Fruit fly (Drosophila melanogaster) whole organism, embryonic: ENCODE measurements around the gene CG9338.
A peak's percentile ranks its signal among the peaks of the same experiment; 100 is the strongest.

ENCODE experiments used
- ATbp ChIP-seq: fragments of 200-800 bp; sonication (Bioruptor generic); optimal IDR thresholded peaks from 2 replicates; lab custom pipeline; 2017; ENCODE audit warnings: missing biosample characterization, mild to moderate bottlenecking, missing genetic modification characterization, missing genetic modification reagents
- Adf1 ChIP-seq: fragments of 200-800 bp; sonication (Bioruptor generic); IDR thresholded peaks from 2 replicates; pipeline ENCODE4 v1.3.6; 2022; ENCODE audit warnings: missing biosample characterization, missing genetic modification characterization
- Atf6 ChIP-seq: fragments of 200-800 bp; sonication (Bioruptor generic); IDR thresholded peaks from 2 replicates; pipeline ENCODE4 v1.3.6; 2022; ENCODE audit warnings: missing biosample characterization, missing genetic modification characterization
- Bdp1 ChIP-seq: fragments of 200-800 bp; sonication (Bioruptor generic); optimal IDR thresholded peaks from 3 replicates; lab custom pipeline; 2016; ENCODE audit warnings: missing biosample characterization, missing genetic modification characterization
- BtbVII ChIP-seq: fragments of 200-800 bp; sonication (Bioruptor generic); optimal IDR thresholded peaks from 3 replicates; lab custom pipeline; 2017; ENCODE audit warnings: missing biosample characterization, mild to moderate bottlenecking, missing genetic modification characterization
- CG13296 ChIP-seq: fragments of 200-800 bp; sonication (Bioruptor generic); optimal IDR thresholded peaks from 3 replicates; lab custom pipeline; 2018; ENCODE audit warnings: missing biosample characterization, mild to moderate bottlenecking, missing genetic modification characterization
- CG13894 ChIP-seq: fragments of 200-800 bp; sonication (Bioruptor generic); optimal IDR thresholded peaks from 3 replicates; lab custom pipeline; 2018; ENCODE audit warnings: missing biosample characterization, mild to moderate bottlenecking, missing genetic modification characterization, moderate library complexity
- CG14710 ChIP-seq: fragments of 200-800 bp; sonication (Bioruptor generic); optimal IDR thresholded peaks from 3 replicates; lab custom pipeline; 2019; ENCODE audit warnings: missing biosample characterization, mild to moderate bottlenecking, missing genetic modification characterization, moderate library complexity
- CG15011 ChIP-seq: fragments of 200-800 bp; sonication (Bioruptor generic); optimal IDR thresholded peaks from 3 replicates; lab custom pipeline; 2018; ENCODE audit warnings: missing biosample characterization, mild to moderate bottlenecking, missing genetic modification characterization
- CG15073 ChIP-seq: fragments of 200-800 bp; sonication (Bioruptor generic); optimal IDR thresholded peaks from 2 replicates; lab custom pipeline; 2016; ENCODE audit warnings: missing biosample characterization, missing genetic modification characterization
- CG17612 ChIP-seq: fragments of 200-800 bp; sonication (Bioruptor generic); IDR thresholded peaks from 2 replicates; pipeline ENCODE4 v1.3.6; 2022; ENCODE audit warnings: missing biosample characterization, missing genetic modification characterization
- CG30020 ChIP-seq: fragments of 200-800 bp; optimal IDR thresholded peaks from 2 replicates; lab custom pipeline; 2019; ENCODE audit warnings: missing biosample characterization, mild to moderate bottlenecking, missing genetic modification characterization, moderate library complexity
- CG32532 ChIP-seq: fragments of 200-800 bp; sonication (Bioruptor generic); IDR thresholded peaks from 2 replicates; pipeline ENCODE4 v1.3.6; 2022; ENCODE audit warnings: missing biosample characterization, missing genetic modification characterization
- CG34224 ChIP-seq: fragments of 200-800 bp; sonication (Bioruptor generic); IDR thresholded peaks from 3 replicates; pipeline ENCODE4 v1.3.6; 2022; ENCODE audit warnings: missing biosample characterization, missing genetic modification characterization; ENCODE audit not compliant: partially characterized antibody
- CG4617 ChIP-seq: fragments of 200-800 bp; sonication (Bioruptor generic); optimal IDR thresholded peaks from 3 replicates; lab custom pipeline; 2016; ENCODE audit warnings: missing biosample characterization, missing genetic modification characterization, borderline replicate concordance
- CG4707 ChIP-seq: fragments of 200-800 bp; sonication (Bioruptor generic); optimal IDR thresholded peaks from 2 replicates; lab custom pipeline; 2018; ENCODE audit warnings: missing biosample characterization, mild to moderate bottlenecking, missing genetic modification characterization, moderate library complexity
- CG6854 ChIP-seq: fragments of 200-800 bp; sonication (Bioruptor generic); optimal IDR thresholded peaks from 3 replicates; lab custom pipeline; 2017; ENCODE audit warnings: missing biosample characterization, mild to moderate bottlenecking, missing genetic modification characterization
- CG7357 ChIP-seq: fragments of 200-800 bp; sonication (Bioruptor generic); IDR thresholded peaks from 3 replicates; pipeline ENCODE4 v1.3.6; 2022; ENCODE audit warnings: missing biosample characterization, missing genetic modification characterization
- CG9437 ChIP-seq: fragments of 200-800 bp; sonication (Bioruptor generic); optimal IDR thresholded peaks from 2 replicates; lab custom pipeline; 2018; ENCODE audit warnings: missing biosample characterization, mild to moderate bottlenecking, missing genetic modification characterization
- Hr3 ChIP-seq: fragments of 200-800 bp; sonication (Bioruptor generic); optimal IDR thresholded peaks from 3 replicates; lab custom pipeline; 2016; ENCODE audit warnings: missing biosample characterization, missing genetic modification characterization
- Hr78 ChIP-seq, 2 experiments: fragments of 200-800 bp in 1 of 2; fragments of >200 bp in 1 of 2; sonication (Bioruptor generic) in 1 of 2; optimal IDR thresholded peaks; 2 replicates each; lab custom pipeline; 2017 to 2019; ENCODE audit warnings: missing biosample characterization in 2 of 2, missing genetic modification characterization in 2 of 2, mild to moderate bottlenecking in 1 of 2, moderate library complexity in 1 of 2
- Jarid2 ChIP-seq: fragments of 200-800 bp; sonication (Bioruptor generic); optimal IDR thresholded peaks from 3 replicates; lab custom pipeline; 2017; ENCODE audit warnings: mild to moderate bottlenecking, missing biosample characterization, missing genetic modification reagents, missing genetic modification characterization
- Myb ChIP-seq: fragments of 200-800 bp; sonication (Bioruptor generic); optimal IDR thresholded peaks from 2 replicates; lab custom pipeline; 2016; ENCODE audit warnings: missing biosample characterization, missing genetic modification characterization
- NC2α ChIP-seq: fragments of 200-800 bp; sonication (Bioruptor generic); optimal IDR thresholded peaks from 2 replicates; lab custom pipeline; 2016; ENCODE audit warnings: missing biosample characterization, missing genetic modification characterization
- NC2β ChIP-seq: fragments of 200-800 bp; sonication (Bioruptor generic); optimal IDR thresholded peaks from 2 replicates; lab custom pipeline; 2016; ENCODE audit warnings: missing biosample characterization, missing genetic modification characterization
- Rx ChIP-seq: fragments of 200-800 bp; sonication (Bioruptor generic); IDR thresholded peaks from 2 replicates; pipeline ENCODE4 v1.3.6; 2022; ENCODE audit warnings: missing biosample characterization, missing genetic modification characterization
- Trl ChIP-seq, 3 experiments: fragments of >200 bp in 2 of 3; fragments of 200-800 bp in 1 of 3; sonication (Bioruptor generic) in 1 of 3; optimal IDR thresholded peaks; 2 replicates in 1 of 3; 3 replicates in 2 of 3; lab custom pipeline; 2016 to 2017; ENCODE audit warnings: missing biosample characterization in 1 of 3, missing genetic modification characterization in 1 of 3
- ab ChIP-seq: fragments of 200-800 bp; sonication (Bioruptor generic); optimal IDR thresholded peaks from 2 replicates; lab custom pipeline; 2016; ENCODE audit warnings: missing biosample characterization, missing genetic modification characterization
- bab2 ChIP-seq: fragments of 200-800 bp; sonication (Bioruptor generic); optimal IDR thresholded peaks from 2 replicates; lab custom pipeline; 2016; ENCODE audit warnings: missing biosample characterization, missing genetic modification characterization
- bcd ChIP-seq: fragments of 200-800 bp; sonication (Bioruptor generic); optimal IDR thresholded peaks from 2 replicates; lab custom pipeline; 2017; ENCODE audit warnings: missing biosample characterization, mild to moderate bottlenecking, missing genetic modification characterization
- bigmax ChIP-seq: fragments of 200-800 bp; sonication (Bioruptor generic); optimal IDR thresholded peaks from 2 replicates; lab custom pipeline; 2018; ENCODE audit warnings: missing biosample characterization, mild to moderate bottlenecking, missing genetic modification characterization
- bowl ChIP-seq: fragments of 200-800 bp; sonication (Bioruptor generic); IDR thresholded peaks from 2 replicates; pipeline ENCODE4 v1.3.6; 2022; ENCODE audit warnings: missing biosample characterization, missing genetic modification characterization
- cg ChIP-seq: fragments of 200-800 bp; sonication (Bioruptor generic); optimal IDR thresholded peaks from 3 replicates; lab custom pipeline; 2019; ENCODE audit warnings: missing biosample characterization, mild to moderate bottlenecking, missing genetic modification characterization, moderate library complexity
- chinmo ChIP-seq: fragments of 200-800 bp; sonication (Bioruptor generic); IDR thresholded peaks from 4 replicates; pipeline ENCODE4 v1.3.6; 2022; ENCODE audit warnings: missing biosample characterization, missing genetic modification characterization; ENCODE audit not compliant: partially characterized antibody
- dan ChIP-seq: fragments of 200-800 bp; sonication (Bioruptor generic); IDR thresholded peaks from 2 replicates; pipeline ENCODE4 v1.3.6; 2022; ENCODE audit warnings: missing biosample characterization, missing genetic modification characterization
- danr ChIP-seq: fragments of 200-800 bp; sonication (Bioruptor generic); IDR thresholded peaks from 2 replicates; pipeline ENCODE4 v1.3.6; 2022; ENCODE audit warnings: missing biosample characterization, missing genetic modification characterization
- dmrt99B ChIP-seq: fragments of 200-800 bp; sonication (Bioruptor generic); optimal IDR thresholded peaks from 2 replicates; lab custom pipeline; 2018; ENCODE audit warnings: missing biosample characterization, mild to moderate bottlenecking, missing genetic modification characterization, moderate library complexity
- dpn ChIP-seq, 2 experiments: fragments of 200-800 bp; sonication (Bioruptor generic); optimal IDR thresholded peaks; 3 replicates each; lab custom pipeline; 2016; ENCODE audit warnings: missing biosample characterization in 2 of 2, missing genetic modification characterization in 2 of 2
- fru ChIP-seq: fragments of >200 bp; optimal IDR thresholded peaks from 2 replicates; lab custom pipeline; 2017
- fu2 ChIP-seq: fragments of 200-800 bp; sonication (Bioruptor generic); optimal IDR thresholded peaks from 2 replicates; lab custom pipeline; 2016; ENCODE audit warnings: missing biosample characterization, missing genetic modification characterization
- hb ChIP-seq: fragments of 200-800 bp; sonication (Bioruptor generic); IDR thresholded peaks from 3 replicates; pipeline ENCODE4 v1.3.6; 2022; ENCODE audit warnings: missing biosample characterization, missing genetic modification characterization; ENCODE audit not compliant: partially characterized antibody
- nom ChIP-seq: fragments of 200-800 bp; sonication (Bioruptor generic); optimal IDR thresholded peaks from 2 replicates; lab custom pipeline; 2017; ENCODE audit warnings: missing biosample characterization, missing genetic modification characterization, mild to moderate bottlenecking, moderate library complexity, missing genetic modification reagents
- odd ChIP-seq: fragments of 200-800 bp; sonication (Bioruptor generic); optimal IDR thresholded peaks from 2 replicates; lab custom pipeline; 2017; ENCODE audit warnings: missing biosample characterization, mild to moderate bottlenecking, missing genetic modification characterization
- org-1 ChIP-seq: fragments of 200-800 bp; sonication (Bioruptor generic); optimal IDR thresholded peaks from 2 replicates; lab custom pipeline; 2017; ENCODE audit warnings: missing biosample characterization, missing genetic modification characterization
- rib ChIP-seq: fragments of 200-800 bp; sonication (Bioruptor generic); IDR thresholded peaks from 2 replicates; pipeline ENCODE4 v1.3.6; 2022; ENCODE audit warnings: missing biosample characterization, missing genetic modification characterization
- row ChIP-seq: fragments of 200-800 bp; sonication (Bioruptor generic); IDR thresholded peaks from 3 replicates; pipeline ENCODE4 v1.3.6; 2022; ENCODE audit warnings: missing biosample characterization, missing genetic modification characterization
- schlank ChIP-seq: fragments of 200-800 bp; sonication (Bioruptor generic); optimal IDR thresholded peaks from 2 replicates; lab custom pipeline; 2018; ENCODE audit warnings: missing biosample characterization, mild to moderate bottlenecking, missing genetic modification characterization
- tll ChIP-seq, 2 experiments: fragments of 200-800 bp in 1 of 2; fragments of >200 bp in 1 of 2; sonication (Bioruptor generic) in 1 of 2; optimal IDR thresholded peaks; 2 replicates each; lab custom pipeline; 2017 to 2019; ENCODE audit warnings: missing biosample characterization in 2 of 2, missing genetic modification characterization in 2 of 2, mild to moderate bottlenecking in 1 of 2, moderate library complexity in 1 of 2
- ttk ChIP-seq: fragments of 200-800 bp; sonication (Bioruptor generic); IDR thresholded peaks from 2 replicates; pipeline ENCODE4 v2.1.2; 2022; ENCODE audit warnings: missing biosample characterization, missing genetic modification characterization
- vnd ChIP-seq: fragments of 200-800 bp; sonication (Bioruptor generic); IDR thresholded peaks from 3 replicates; pipeline ENCODE4 v1.3.6; 2022; ENCODE audit warnings: missing biosample characterization, missing genetic modification characterization; ENCODE audit not compliant: partially characterized antibody
- zfh2 ChIP-seq: fragments of 200-800 bp; sonication (Bioruptor generic); optimal IDR thresholded peaks from 2 replicates; lab custom pipeline; 2016; ENCODE audit warnings: missing biosample characterization, missing genetic modification characterization

Gene CG9338

DNA sequence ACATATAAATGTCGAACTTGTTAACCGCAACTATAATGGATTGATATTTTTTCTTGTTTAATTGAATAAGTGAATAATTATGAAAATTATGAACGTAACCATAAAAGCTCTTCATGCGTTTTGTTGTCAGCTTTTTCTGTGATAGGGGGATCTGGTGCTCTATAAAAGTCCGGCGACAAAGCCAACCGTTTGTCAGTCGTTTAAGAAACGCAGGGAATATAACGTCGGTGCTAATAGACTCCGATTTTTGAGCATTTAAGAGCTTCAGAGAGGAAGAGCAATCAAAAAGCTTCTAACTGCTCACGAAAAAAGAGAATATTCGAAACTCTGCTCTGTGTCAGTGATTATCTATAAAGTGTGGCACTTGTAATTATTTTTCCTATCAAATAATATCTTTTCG, 34.0 kb upstream of the CG9338 start, which contains the start of gene CG31674 (continued):
- TF ChIP-seq Hr3 (GFP tag; lab: Kevin White, UChicago) (no peak), CG15011 (GFP tag; lab: Kevin White, UChicago) (no peak), bab2 (GFP tag; lab: Kevin White, UChicago) (no peak), Atf6 (GFP tag; lab: Robert Waterston, UW) (no peak), dmrt99B (peak; percentile 3), tll (GFP tag; optimal IDR thresholded peaks at IDR 0.05; lab: Kevin White, UChicago) (no peak), CG13296 (peak; percentile 61), CG15073 (no peak), Myb (GFP tag; lab: Kevin White, UChicago) (no peak), ab (no peak), schlank (no peak), dan (GFP tag; lab: Robert Waterston, UW) (no peak), Rx (GFP tag; lab: Robert Waterston, UW) (no peak), CG4707 (GFP tag; lab: Kevin White, UChicago) (no peak), hb (GFP tag; lab: Robert Waterston, UW) (no peak), row (GFP tag; lab: Robert Waterston, UW) (no peak), ttk (GFP tag; lab: Robert Waterston, UW) (no peak), CG9437 (GFP tag; lab: Kevin White, UChicago) (no peak), Adf1 (GFP tag; lab: Robert Waterston, UW) (no peak; the same call in 1 of the 2 replicates), NC2α (GFP tag; lab: Kevin White, UChicago) (no peak), nom (GFP tag; lab: Kevin White, UChicago) (no peak), Jarid2 (GFP tag; lab: Kevin White, UChicago) (peak; percentile 51), chinmo (peak; percentile 94; the same call in 2 of the 4 replicates), BtbVII (peak; percentile 11), CG34224 (GFP tag; lab: Robert Waterston, UW) (peak; percentile 32; the same call in 1 of the 3 replicates), CG32532 (peak; percentile 23; the same call in 1 of the 2 replicates), fu2 (GFP tag; lab: Kevin White, UChicago) (no peak), ATbp (GFP tag; lab: Kevin White, UChicago) (no peak), dpn (GFP tag; optimal IDR thresholded peaks at IDR 0.05; lab: Kevin White, UChicago) (no peak), org-1 (GFP tag; lab: Kevin White, UChicago) (no peak), CG7357 (GFP tag; lab: Robert Waterston, UW) (no peak), Hr78 (GFP tag; optimal IDR thresholded peaks at IDR 0.05; lab: Kevin White, UChicago) (no peak), CG6854 (no peak), CG4617 (GFP tag; lab: Kevin White, UChicago) (no peak), cg (GFP tag; lab: Kevin White, UChicago) (no peak), CG13894 (tag; lab: Kevin White, UChicago) (no peak), zfh2 (GFP tag; lab: Kevin White, UChicago) (no peak), CG17612 (GFP tag; lab: Robert Waterston, UW) (no peak), CG30020 (tag; lab: Kevin White, UChicago) (no peak), CG14710 (tag; lab: Kevin White, UChicago) (no peak), bcd (GFP tag; lab: Kevin White, UChicago) (no peak), bigmax (GFP tag; lab: Kevin White, UChicago) (peak; percentile 5), danr (GFP tag; lab: Robert Waterston, UW) (no peak), odd (no peak), Bdp1 (GFP tag; lab: Kevin White, UChicago) (no peak), vnd (GFP tag; lab: Robert Waterston, UW) (no peak), NC2β (no peak), rib (GFP tag; lab: Robert Waterston, UW) (no peak), fru (lab: Kevin White, UChicago) (no peak), bowl (GFP tag; lab: Robert Waterston, UW) (no peak), Trl (optimal IDR thresholded peaks at IDR 0.05; lab: Kevin White, UChicago) (peak; percentile 47 to 81), Trl (GFP tag; optimal IDR thresholded peaks at IDR 0.05; lab: Kevin White, UChicago) (no peak)
